Worm (Caenorhabditis elegans): ENCODE results near the gene C08E3.13.

ce11 chrII:1654917-1655316, 22.8 kb upstream of the C08E3.13 start, which contains the start of gene btb-12:
- no peak for TF ChIP-seq ztf-23 (GFP tag; IDR thresholded peaks at IDR 0.05)
- no peak for TF ChIP-seq flt-1 (GFP tag; IDR thresholded peaks at IDR 0.05)

All from whole organism, midembryonic.